Fruit fly (Drosophila melanogaster): ENCODE data around the gene CG32568.

- TF ChIP-seq CG8478 (optimal IDR thresholded peaks at IDR 0.05) (no peak), CTCF (optimal IDR thresholded peaks at IDR 0.05) (no peak)
Measured at dm6 chrX:16775083-16775482, 34.4 kb downstream of the CG32568 start.

All from S2 (cell line).